Comparison of ENCODE assay signal across 4 worm cellular contexts in genomic region chrIII:3537401-3537800, ce11.
A peak's percentile ranks its signal among the peaks of the same experiment; 100 is the strongest.
TF ChIP-seq lines count a peak whose summit lies in the region.

TSS of gene cfap-20 (minus strand) at chrIII:3537501.

TF ChIP-seq in whole organism, L1 larva, 84 proteins besides CTCF, POLR2A, EP300 and RAD21:
- TF ChIP-seq dpl-1 (GFP tag; optimal IDR thresholded peaks at IDR 0.05; lab: Kevin White, UChicago) = no peak
- no peak for TF ChIP-seq lir-3 (tag; optimal IDR thresholded peaks at IDR 0.05; lab: Kevin White, UChicago; ENCODE audit: poor library complexity)
- no peak for TF ChIP-seq elt-2 (tag; optimal IDR thresholded peaks at IDR 0.05; lab: Kevin White, UChicago)
- TF ChIP-seq fkh-8 (tag; optimal IDR thresholded peaks at IDR 0.05; lab: Kevin White, UChicago) = peak; percentile 12

TF ChIP-seq in whole organism, L4 larva, 104 proteins besides CTCF, POLR2A, EP300 and RAD21:
- no peak for TF ChIP-seq Y5F2A.4 (GFP tag; optimal IDR thresholded peaks at IDR 0.05; lab: Kevin White, UChicago)
- TF ChIP-seq tra-1 (GFP tag; IDR thresholded peaks at IDR 0.05; lab: Robert Waterston, UW) = 0 out of 2 replicates have a peak, but pooled peaks have one; percentile 18
- TF ChIP-seq sdz-12 (GFP tag; optimal IDR thresholded peaks at IDR 0.05; lab: Kevin White, UChicago) = no peak
- peak; percentile 25; the same call in 1 of the 2 replicates for TF ChIP-seq lin-38 (GFP tag; IDR thresholded peaks at IDR 0.05; lab: Robert Waterston, UW)
- TF ChIP-seq ceh-62 (tag; optimal IDR thresholded peaks at IDR 0.05; lab: Kevin White, UChicago) = no peak
- no peak for TF ChIP-seq nhr-48 (tag; optimal IDR thresholded peaks at IDR 0.05; lab: Kevin White, UChicago)
- 0 out of 2 replicates have a peak, but pooled peaks have one; percentile 9 for TF ChIP-seq egl-43 (GFP tag; IDR thresholded peaks at IDR 0.05; lab: Robert Waterston, UW)

TF ChIP-seq in whole organism, midembryonic, 9 proteins besides CTCF, POLR2A, EP300 and RAD21:
- no peak for TF ChIP-seq klf-2 (GFP tag; conservative IDR thresholded peaks at IDR 0.05; lab: Robert Waterston, UW)
- TF ChIP-seq flt-1 (GFP tag; IDR thresholded peaks at IDR 0.05; lab: Robert Waterston, UW) = 0 out of 2 replicates have a peak, but pooled peaks have one; percentile 6
TF ChIP-seq in whole organism, midembryonic: peak in this region for 1.

TF ChIP-seq in whole organism, young adult, 124 proteins besides CTCF, POLR2A, EP300 and RAD21:
- TF ChIP-seq hlh-26 (GFP tag; conservative IDR thresholded peaks at IDR 0.05; lab: Robert Waterston, UW) (no peak), ztf-3 (GFP tag; optimal IDR thresholded peaks at IDR 0.05; lab: Kevin White, UChicago) (no peak), him-1 (tag; optimal IDR thresholded peaks at IDR 0.05; lab: Kevin White, UChicago) (no peak), F57A8.1 (GFP tag; optimal IDR thresholded peaks at IDR 0.05; lab: Kevin White, UChicago) (no peak), egl-18 (GFP tag; IDR thresholded peaks at IDR 0.05; lab: Robert Waterston, UW) (0 out of 2 replicates have a peak, but pooled peaks have one; percentile 47), madf-6 (GFP tag; IDR thresholded peaks at IDR 0.05; lab: Robert Waterston, UW) (no peak), madf-8 (GFP tag; conservative IDR thresholded peaks at IDR 0.05; lab: Robert Waterston, UW) (no peak), mcd-1 (GFP tag; IDR thresholded peaks at IDR 0.05; lab: Robert Waterston, UW) (peak; percentile 29; the same call in 1 of the 2 replicates), lin-26 (GFP tag; IDR thresholded peaks at IDR 0.05; lab: Robert Waterston, UW) (no peak), cebp-2 (GFP tag; IDR thresholded peaks at IDR 0.05; lab: Robert Waterston, UW) (no peak), pbrm-1 (GFP tag; IDR thresholded peaks at IDR 0.05; lab: Robert Waterston, UW) (no peak), lsl-1 (GFP tag; optimal IDR thresholded peaks at IDR 0.05; lab: Kevin White, UChicago) (no peak), unc-130 (GFP tag; optimal IDR thresholded peaks at IDR 0.05; lab: Kevin White, UChicago) (no peak), ztf-25 (GFP tag; IDR thresholded peaks at IDR 0.05; lab: Robert Waterston, UW) (no peak)
